Fruit fly (Drosophila melanogaster) whole organism, prepupa: ENCODE measurements around the gene psd.
A peak's percentile ranks its signal among the peaks of the same experiment; 100 is the strongest.

Source experiments
- Blimp-1 ChIP-seq: fragments of 200-800 bp; sonication (Bioruptor generic); optimal IDR thresholded peaks from 3 replicates; lab custom pipeline; 2017; ENCODE audit warnings: missing biosample characterization, missing genetic modification characterization, mild to moderate bottlenecking, moderate library complexity, missing genetic modification reagents
- CG10631 ChIP-seq: fragments of 200-800 bp; sonication (Bioruptor generic); optimal IDR thresholded peaks from 2 replicates; lab custom pipeline; 2016; ENCODE audit warnings: missing biosample characterization, missing genetic modification characterization
- CG10669 ChIP-seq: fragments of 200-800 bp; sonication (Bioruptor generic); optimal IDR thresholded peaks from 3 replicates; lab custom pipeline; 2018; ENCODE audit warnings: missing biosample characterization, mild to moderate bottlenecking, missing genetic modification characterization, moderate library complexity
- CG11902 ChIP-seq: fragments of 200-800 bp; sonication (Bioruptor generic); optimal IDR thresholded peaks from 3 replicates; lab custom pipeline; 2016; ENCODE audit warnings: missing biosample characterization, missing genetic modification characterization
- CG15336 ChIP-seq: fragments of 200-800 bp; sonication (Bioruptor generic); IDR thresholded peaks from 2 replicates; pipeline ENCODE4 v1.3.6; 2022; ENCODE audit warnings: missing biosample characterization, missing genetic modification characterization
- CG1621 ChIP-seq: fragments of 200-800 bp; sonication (Bioruptor generic); optimal IDR thresholded peaks from 3 replicates; lab custom pipeline; 2018; ENCODE audit warnings: missing biosample characterization, mild to moderate bottlenecking, missing genetic modification characterization
- CG16779 ChIP-seq: fragments of 200-800 bp; sonication (Bioruptor generic); optimal IDR thresholded peaks from 3 replicates; lab custom pipeline; 2017; ENCODE audit warnings: missing biosample characterization, mild to moderate bottlenecking, missing genetic modification characterization
- CG3032 ChIP-seq: fragments of 200-800 bp; optimal IDR thresholded peaks from 2 replicates; lab custom pipeline; 2019; ENCODE audit warnings: missing biosample characterization, mild to moderate bottlenecking, missing genetic modification characterization, moderate library complexity
- CG31627 ChIP-seq: fragments of 200-800 bp; sonication (Bioruptor generic); optimal IDR thresholded peaks from 3 replicates; lab custom pipeline; 2016; ENCODE audit warnings: missing biosample characterization, missing genetic modification characterization
- CG32006 ChIP-seq: fragments of 200-800 bp; sonication (Bioruptor generic); optimal IDR thresholded peaks from 3 replicates; lab custom pipeline; 2017; ENCODE audit warnings: missing biosample characterization, mild to moderate bottlenecking, missing genetic modification characterization
- CG3919 ChIP-seq: fragments of 200-800 bp; sonication (Bioruptor generic); optimal IDR thresholded peaks from 3 replicates; lab custom pipeline; 2016; ENCODE audit warnings: missing biosample characterization, missing genetic modification characterization
- CG6163 ChIP-seq: fragments of 200-800 bp; sonication (Bioruptor generic); IDR thresholded peaks from 3 replicates; pipeline ENCODE4 v1.3.6; 2022; ENCODE audit warnings: missing biosample characterization, missing genetic modification characterization
- CG6276 ChIP-seq: fragments of 200-800 bp; sonication (Bioruptor generic); optimal IDR thresholded peaks from 2 replicates; lab custom pipeline; 2017; ENCODE audit warnings: missing biosample characterization, mild to moderate bottlenecking, missing genetic modification characterization
- CG6792 ChIP-seq: fragments of 200-800 bp; sonication (Bioruptor generic); optimal IDR thresholded peaks from 3 replicates; lab custom pipeline; 2016; ENCODE audit warnings: missing biosample characterization, missing genetic modification characterization
- CG6808 ChIP-seq: fragments of 200-800 bp; sonication (Bioruptor generic); optimal IDR thresholded peaks from 3 replicates; lab custom pipeline; 2017; ENCODE audit warnings: missing biosample characterization, missing genetic modification characterization, mild to moderate bottlenecking, moderate library complexity, missing genetic modification reagents
- CG6854 ChIP-seq: fragments of 200-800 bp; sonication (Bioruptor generic); optimal IDR thresholded peaks from 2 replicates; lab custom pipeline; 2017; ENCODE audit warnings: missing biosample characterization, mild to moderate bottlenecking, missing genetic modification characterization
- CG7368 ChIP-seq: fragments of 200-800 bp; sonication (Bioruptor generic); optimal IDR thresholded peaks from 3 replicates; lab custom pipeline; 2016; ENCODE audit warnings: missing biosample characterization, missing genetic modification characterization
- CG8119 ChIP-seq: fragments of 200-800 bp; sonication (Bioruptor generic); IDR thresholded peaks from 3 replicates; pipeline ENCODE4 v1.3.6; 2022; ENCODE audit warnings: missing biosample characterization, missing genetic modification characterization
- CG8632 ChIP-seq: fragments of 200-800 bp; sonication (Bioruptor generic); optimal IDR thresholded peaks from 3 replicates; lab custom pipeline; 2016; ENCODE audit warnings: missing biosample characterization, missing genetic modification characterization
- CG9139 ChIP-seq: fragments of 200-800 bp; sonication (Bioruptor generic); optimal IDR thresholded peaks from 3 replicates; lab custom pipeline; 2017; ENCODE audit warnings: missing biosample characterization, mild to moderate bottlenecking, missing genetic modification characterization
- Eip75B ChIP-seq: fragments of 200-800 bp; sonication (Bioruptor generic); optimal IDR thresholded peaks from 3 replicates; lab custom pipeline; 2016; ENCODE audit warnings: missing biosample characterization, missing genetic modification characterization
- Eip78C ChIP-seq: fragments of 200-800 bp; sonication (Bioruptor generic); peaks from one replicate; lab custom pipeline; 2016; ENCODE audit warnings: missing biosample characterization, missing genetic modification characterization
- Eip93F ChIP-seq: fragments of 200-800 bp; sonication (Bioruptor generic); optimal IDR thresholded peaks from 2 replicates; lab custom pipeline; 2016; ENCODE audit warnings: missing biosample characterization, mild to moderate bottlenecking, missing genetic modification characterization
- Ets96B ChIP-seq: fragments of 200-800 bp; optimal IDR thresholded peaks from 2 replicates; lab custom pipeline; 2019; ENCODE audit warnings: missing biosample characterization, mild to moderate bottlenecking, missing genetic modification characterization, moderate library complexity
- Hr39 ChIP-seq: fragments of 200-800 bp; sonication (Bioruptor generic); optimal IDR thresholded peaks from 2 replicates; lab custom pipeline; 2016; ENCODE audit warnings: missing biosample characterization, missing genetic modification characterization
- Hr4 ChIP-seq: fragments of 200-800 bp; sonication (Bioruptor generic); optimal IDR thresholded peaks from 3 replicates; lab custom pipeline; 2016; ENCODE audit warnings: missing biosample characterization, missing genetic modification characterization
- Lpt ChIP-seq: fragments of 200-800 bp; sonication (Bioruptor generic); optimal IDR thresholded peaks from 3 replicates; lab custom pipeline; 2016; ENCODE audit warnings: missing biosample characterization, missing genetic modification characterization
- Met ChIP-seq: fragments of 200-800 bp; sonication (Bioruptor generic); optimal IDR thresholded peaks from 3 replicates; lab custom pipeline; 2016; ENCODE audit warnings: missing biosample characterization, missing genetic modification characterization
- OdsH ChIP-seq: fragments of 200-800 bp; sonication (Bioruptor generic); optimal IDR thresholded peaks from 3 replicates; lab custom pipeline; 2016; ENCODE audit warnings: missing biosample characterization, missing genetic modification characterization
- Smox ChIP-seq: fragments of 200-800 bp; sonication (Bioruptor generic); optimal IDR thresholded peaks from 3 replicates; lab custom pipeline; 2016; ENCODE audit warnings: missing biosample characterization, missing genetic modification characterization
- Sox102F ChIP-seq: fragments of 200-800 bp; sonication (Bioruptor generic); optimal IDR thresholded peaks from 2 replicates; lab custom pipeline; 2016; ENCODE audit warnings: missing biosample characterization, mild to moderate bottlenecking, missing genetic modification characterization
- Sox14 ChIP-seq: fragments of 200-800 bp; sonication (Bioruptor generic); optimal IDR thresholded peaks from 3 replicates; lab custom pipeline; 2016; ENCODE audit warnings: missing biosample characterization, missing genetic modification characterization
- Sox15 ChIP-seq: fragments of 200-800 bp; sonication (Bioruptor generic); optimal IDR thresholded peaks from 3 replicates; lab custom pipeline; 2016; ENCODE audit warnings: missing biosample characterization, missing genetic modification characterization
- achi ChIP-seq: fragments of 200-800 bp; sonication (Bioruptor generic); optimal IDR thresholded peaks from 3 replicates; lab custom pipeline; 2016; ENCODE audit warnings: missing biosample characterization, missing genetic modification characterization
- acj6 ChIP-seq: fragments of 200-800 bp; sonication (Bioruptor generic); optimal IDR thresholded peaks from 3 replicates; lab custom pipeline; 2016; ENCODE audit warnings: missing biosample characterization, missing genetic modification characterization
- cyc ChIP-seq: fragments of 200-800 bp; sonication (Bioruptor generic); optimal IDR thresholded peaks from 3 replicates; lab custom pipeline; 2016; ENCODE audit warnings: missing biosample characterization, missing genetic modification characterization
- dsx ChIP-seq: fragments of 200-800 bp; optimal IDR thresholded peaks from 3 replicates; lab custom pipeline; 2019; ENCODE audit warnings: missing biosample characterization, mild to moderate bottlenecking, missing genetic modification characterization, moderate library complexity; ENCODE audit not compliant: poor library complexity, severe bottlenecking
- eg ChIP-seq: fragments of 200-800 bp; sonication (Bioruptor generic); IDR thresholded peaks from 3 replicates; pipeline ENCODE4 v1.3.6; 2022; ENCODE audit warnings: missing biosample characterization, missing genetic modification characterization
- esn ChIP-seq: fragments of 200-800 bp; sonication (Bioruptor generic); optimal IDR thresholded peaks from 2 replicates; lab custom pipeline; 2016; ENCODE audit warnings: missing biosample characterization, mild to moderate bottlenecking, missing genetic modification characterization, moderate library complexity
- fd59A ChIP-seq: fragments of 200-800 bp; sonication (Bioruptor generic); optimal IDR thresholded peaks from 2 replicates; lab custom pipeline; 2017; ENCODE audit warnings: missing biosample characterization, mild to moderate bottlenecking, missing genetic modification characterization, missing genetic modification reagents
- fd85E ChIP-seq: fragments of 200-800 bp; sonication (Bioruptor generic); optimal IDR thresholded peaks from 3 replicates; lab custom pipeline; 2016; ENCODE audit warnings: missing biosample characterization, missing genetic modification characterization
- fkh ChIP-seq: fragments of 200-800 bp; sonication (Bioruptor generic); optimal IDR thresholded peaks from 3 replicates; lab custom pipeline; 2017; ENCODE audit warnings: missing biosample characterization, mild to moderate bottlenecking, missing genetic modification characterization, moderate library complexity
- net ChIP-seq: fragments of 200-800 bp; sonication (Bioruptor generic); optimal IDR thresholded peaks from 3 replicates; lab custom pipeline; 2016; ENCODE audit warnings: missing biosample characterization, missing genetic modification characterization
- pdm3 ChIP-seq: fragments of 200-800 bp; sonication (Bioruptor generic); optimal IDR thresholded peaks from 3 replicates; lab custom pipeline; 2016; ENCODE audit warnings: missing biosample characterization, missing genetic modification characterization
- salr ChIP-seq, 2 experiments: fragments of 200-800 bp; sonication (Bioruptor generic); optimal IDR thresholded peaks; 3 replicates each; lab custom pipeline; 2016 to 2018; ENCODE audit warnings: missing biosample characterization in 2 of 2, missing genetic modification characterization in 2 of 2, mild to moderate bottlenecking in 1 of 2
- svp ChIP-seq: fragments of 200-800 bp; sonication (Bioruptor generic); peaks from one replicate; lab custom pipeline; 2016; ENCODE audit warnings: missing biosample characterization, missing genetic modification characterization
- topi ChIP-seq: fragments of 200-800 bp; sonication (Bioruptor generic); optimal IDR thresholded peaks from 3 replicates; lab custom pipeline; 2016; ENCODE audit warnings: missing biosample characterization, missing genetic modification characterization
- vri ChIP-seq: fragments of 200-800 bp; sonication (Bioruptor generic); optimal IDR thresholded peaks from 3 replicates; lab custom pipeline; 2016; ENCODE audit warnings: missing biosample characterization, mild to moderate bottlenecking, missing genetic modification characterization

psd gene

DNA sequence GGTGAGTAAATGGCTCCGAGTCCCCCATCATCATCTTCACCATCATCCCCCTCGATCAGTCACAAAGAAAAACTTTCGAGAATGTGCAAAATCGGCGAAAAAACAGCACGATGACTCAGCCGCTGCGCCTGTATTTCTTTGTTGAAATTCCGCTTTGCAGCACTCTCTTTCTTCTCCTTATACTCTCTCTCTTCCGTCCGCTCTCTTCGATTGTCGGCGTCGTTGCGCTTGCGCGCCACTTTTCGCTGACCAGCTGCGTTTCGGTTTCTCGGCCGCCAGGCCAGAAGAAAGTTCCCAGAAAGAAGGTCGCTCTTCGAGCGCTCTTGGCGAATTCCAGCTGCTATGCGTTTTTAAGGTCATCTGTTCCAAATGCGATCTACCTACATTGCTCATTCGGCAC, 18.5 kb upstream of the psd start:
- TF ChIP-seq CG6276 (GFP tag; lab: Kevin White, UChicago) (no peak), Sox14 (peak; percentile 55), Blimp-1 (GFP tag; lab: Kevin White, UChicago) (peak; percentile 20), CG3032 (tag; lab: Kevin White, UChicago) (no peak), CG6854 (GFP tag; lab: Kevin White, UChicago) (peak; percentile 2), Eip75B (GFP tag; lab: Kevin White, UChicago) (peak; percentile 7), svp (GFP tag; lab: Kevin White, UChicago) (peak; percentile 35), topi (GFP tag; lab: Kevin White, UChicago) (no peak)

- TF ChIP-seq eg (GFP tag; lab: Robert Waterston, UW): no peak
- TF ChIP-seq CG15336 (GFP tag; lab: Robert Waterston, UW): no peak
- peak; percentile 14 for TF ChIP-seq Hr4
- TF ChIP-seq CG10669 (GFP tag; lab: Kevin White, UChicago): peak; percentile 4
- TF ChIP-seq Met (GFP tag; lab: Kevin White, UChicago): peak; percentile 22
- no peak for TF ChIP-seq CG6276 (GFP tag; lab: Kevin White, UChicago)
- TF ChIP-seq CG6792 (GFP tag; lab: Kevin White, UChicago): peak; percentile 2
- peak; percentile 50 for TF ChIP-seq CG6854 (GFP tag; lab: Kevin White, UChicago)
- peak; percentile 86 for TF ChIP-seq Eip78C (GFP tag; lab: Kevin White, UChicago)
- no peak for TF ChIP-seq CG8632 (GFP tag; lab: Kevin White, UChicago)
- peak; percentile 2 for TF ChIP-seq Lpt (GFP tag; lab: Kevin White, UChicago)
- TF ChIP-seq fd85E (GFP tag; lab: Kevin White, UChicago): no peak
- no peak for TF ChIP-seq CG6163
- peak; percentile 28 for TF ChIP-seq CG6808 (GFP tag; lab: Kevin White, UChicago)
- TF ChIP-seq OdsH (GFP tag; lab: Kevin White, UChicago): peak; percentile 23
- TF ChIP-seq Sox15 (GFP tag; lab: Kevin White, UChicago): no peak
- TF ChIP-seq Hr39 (GFP tag; lab: Kevin White, UChicago): peak; percentile 21
- peak; percentile 57 for TF ChIP-seq CG3919 (GFP tag; lab: Kevin White, UChicago)
- TF ChIP-seq fd59A (GFP tag; lab: Kevin White, UChicago): peak; percentile 33
- peak in 1 of 2 experiments; percentile 16 for TF ChIP-seq salr (GFP tag; optimal IDR thresholded peaks at IDR 0.05; lab: Kevin White, UChicago)
- peak; percentile 88 for TF ChIP-seq CG1621
- no peak for TF ChIP-seq acj6 (GFP tag; lab: Kevin White, UChicago)
- TF ChIP-seq CG32006 (GFP tag; lab: Kevin White, UChicago): peak; percentile 16
- TF ChIP-seq pdm3 (GFP tag; lab: Kevin White, UChicago): peak; percentile 25
- TF ChIP-seq dsx (GFP tag; lab: Kevin White, UChicago): peak; percentile 45
- TF ChIP-seq Sox14: peak; percentile 51
- TF ChIP-seq CG31627 (GFP tag; lab: Kevin White, UChicago): no peak
- TF ChIP-seq CG7368 (GFP tag; lab: Kevin White, UChicago): peak; percentile 23
- no peak for TF ChIP-seq CG8119 (GFP tag; lab: Robert Waterston, UW)
- TF ChIP-seq CG3032 (tag; lab: Kevin White, UChicago): no peak
- TF ChIP-seq net (GFP tag; lab: Kevin White, UChicago): peak; percentile 32
- TF ChIP-seq cyc (GFP tag; lab: Kevin White, UChicago): peak; percentile 34
- TF ChIP-seq Smox (GFP tag; lab: Kevin White, UChicago): peak; percentile 22
- peak; percentile 27 for TF ChIP-seq esn (GFP tag; lab: Kevin White, UChicago)
- TF ChIP-seq CG16779 (tag; lab: Kevin White, UChicago): peak; percentile 24
- TF ChIP-seq Ets96B (tag; lab: Kevin White, UChicago): peak; percentile 29
- peak; percentile 28 for TF ChIP-seq CG9139 (GFP tag; lab: Kevin White, UChicago)
- TF ChIP-seq vri: peak; percentile 92
- peak; percentile 92 for TF ChIP-seq svp (GFP tag; lab: Kevin White, UChicago)
- TF ChIP-seq Sox102F (GFP tag; lab: Kevin White, UChicago): no peak
- peak; percentile 35 for TF ChIP-seq topi (GFP tag; lab: Kevin White, UChicago)
- peak; percentile 72 for TF ChIP-seq fkh (GFP tag; lab: Kevin White, UChicago)
- TF ChIP-seq CG10631: no peak
- peak; percentile 95 for TF ChIP-seq achi (GFP tag; lab: Kevin White, UChicago)
- no peak for TF ChIP-seq Eip93F (GFP tag; lab: Kevin White, UChicago)
- peak; percentile 53 for TF ChIP-seq CG11902 (GFP tag; lab: Kevin White, UChicago)
- TF ChIP-seq Eip75B (GFP tag; lab: Kevin White, UChicago): peak; percentile 48
Measured at dm6 chr2L:5982334-5982987, 17.7 kb upstream of the psd start.
